Fruit fly (Drosophila melanogaster): Measurements from ENCODE around the gene CG14811.

The CG14811 gene

dm6 chrX:1830396-1831218 is 8.4 kb upstream of the CG14811 start (continued):
- TF ChIP-seq Dek (tag; optimal IDR thresholded peaks at IDR 0.05) = peak; percentile 96
- TF ChIP-seq Dfd (GFP tag; optimal IDR thresholded peaks at IDR 0.05) = no peak
- peak; percentile 97 for TF ChIP-seq Ada2b (GFP tag; IDR thresholded peaks at IDR 0.05)
- no peak for TF ChIP-seq tna (GFP tag; IDR thresholded peaks at IDR 0.05; ENCODE audit: partially characterized antibody)
- TF ChIP-seq CG17359 (tag; optimal IDR thresholded peaks at IDR 0.05) = peak; percentile 97
- TF ChIP-seq CG15011 (GFP tag; optimal IDR thresholded peaks at IDR 0.05) = peak; percentile 94
- TF ChIP-seq ranshi (GFP tag; IDR thresholded peaks at IDR 0.05) = peak; percentile 98
- peak; percentile 93 for TF ChIP-seq Optix (GFP tag; IDR thresholded peaks at IDR 0.05)
- TF ChIP-seq Atf3 (GFP tag; optimal IDR thresholded peaks at IDR 0.05) = peak; percentile 94
- TF ChIP-seq Nf-YA (GFP tag; IDR thresholded peaks at IDR 0.05) = peak; percentile 95
- TF ChIP-seq CG12104 (GFP tag; optimal IDR thresholded peaks at IDR 0.05) = peak; percentile 88
- TF ChIP-seq Eip74EF (GFP tag; optimal IDR thresholded peaks at IDR 0.05) = peak in 1 of 2 experiments; percentile 91
- peak; percentile 85 for TF ChIP-seq twi (tag; optimal IDR thresholded peaks at IDR 0.05)
- peak; percentile 61 for TF ChIP-seq luna (GFP tag; optimal IDR thresholded peaks at IDR 0.05)
- TF ChIP-seq sug (tag; optimal IDR thresholded peaks at IDR 0.05) = peak; percentile 94
- peak; percentile 92 for TF ChIP-seq tx (GFP tag; optimal IDR thresholded peaks at IDR 0.05)
- peak; percentile 90 for TF ChIP-seq NC2β (GFP tag; optimal IDR thresholded peaks at IDR 0.05)
- peak in 1 of 2 experiments; percentile 98 for TF ChIP-seq eve (GFP tag; optimal IDR thresholded peaks at IDR 0.05)
- TF ChIP-seq CG7372 (GFP tag; IDR thresholded peaks at IDR 0.05) = peak; percentile 95
- peak; percentile 93 for TF ChIP-seq chn (GFP tag; optimal IDR thresholded peaks at IDR 0.05)
- TF ChIP-seq CG33557 (GFP tag; optimal IDR thresholded peaks at IDR 0.05) = peak; percentile 76
- TF ChIP-seq nom (GFP tag; optimal IDR thresholded peaks at IDR 0.05) = peak; percentile 93
- TF ChIP-seq pita (GFP tag; optimal IDR thresholded peaks at IDR 0.05) = no peak
- TF ChIP-seq hb (GFP tag; IDR thresholded peaks at IDR 0.05; ENCODE audit: partially characterized antibody) = 0 out of 3 replicates have a peak, but pooled peaks have one; percentile 30
- TF ChIP-seq h (optimal IDR thresholded peaks at IDR 0.05) = no peak
- peak; percentile 82 for TF ChIP-seq CG10462 (GFP tag; optimal IDR thresholded peaks at IDR 0.05)
- TF ChIP-seq B-H2 (GFP tag; optimal IDR thresholded peaks at IDR 0.05) = peak; percentile 83
- peak; percentile 89 for TF ChIP-seq CG4617 (GFP tag; optimal IDR thresholded peaks at IDR 0.05; ENCODE audit: borderline replicate concordance)
- peak; percentile 97 for TF ChIP-seq CG10366 (GFP tag; IDR thresholded peaks at IDR 0.05)
- peak; percentile 87 for TF ChIP-seq CG6683 (GFP tag; optimal IDR thresholded peaks at IDR 0.05)
- TF ChIP-seq CG31224 (GFP tag; IDR thresholded peaks at IDR 0.05) = peak; percentile 92
- TF ChIP-seq gce (GFP tag; IDR thresholded peaks at IDR 0.05) = peak; percentile 98
- peak; percentile 82 for TF ChIP-seq kni (GFP tag; optimal IDR thresholded peaks at IDR 0.05)
- peak; percentile 88 for TF ChIP-seq slou (GFP tag; optimal IDR thresholded peaks at IDR 0.05)
- peak; percentile 88 for TF ChIP-seq schlank (tag; optimal IDR thresholded peaks at IDR 0.05)
- peak; percentile 94 to 95 for TF ChIP-seq dpn (GFP tag; optimal IDR thresholded peaks at IDR 0.05)
- peak; percentile 59; the same call in 1 of the 2 replicates for TF ChIP-seq crol (GFP tag; IDR thresholded peaks at IDR 0.05)
- peak; percentile 94 for TF ChIP-seq CG6175 (GFP tag; IDR thresholded peaks at IDR 0.05)
- peak; percentile 95 for TF ChIP-seq mam (GFP tag; optimal IDR thresholded peaks at IDR 0.05)
- TF ChIP-seq Kr (GFP tag; optimal IDR thresholded peaks at IDR 0.05) = no peak
- TF ChIP-seq lola (GFP tag; optimal IDR thresholded peaks at IDR 0.05) = peak in 1 of 3 experiments; percentile 86
- peak; percentile 87 for TF ChIP-seq disco-r (GFP tag; optimal IDR thresholded peaks at IDR 0.05)
- peak; percentile 87 for TF ChIP-seq p53 (GFP tag; optimal IDR thresholded peaks at IDR 0.05)
- peak; percentile 96 for TF ChIP-seq Sox100B (GFP tag; optimal IDR thresholded peaks at IDR 0.05)
- peak; percentile 40; the same call in 1 of the 2 replicates for TF ChIP-seq Dref (GFP tag; IDR thresholded peaks at IDR 0.05)
- peak; percentile 98 for TF ChIP-seq ttk (GFP tag; IDR thresholded peaks at IDR 0.05)
- TF ChIP-seq z (GFP tag; IDR thresholded peaks at IDR 0.05) = peak; percentile 72
- TF ChIP-seq Bgb (GFP tag; IDR thresholded peaks at IDR 0.05; ENCODE audit: partially characterized antibody) = peak; percentile 54
- TF ChIP-seq pfk (GFP tag; optimal IDR thresholded peaks at IDR 0.05) = peak; percentile 37
